Fruit fly (Drosophila melanogaster) S2 (cell line): ENCODE data around the gene SP.

Experiments used
- CG8478 ChIP-seq: fragments of >200 bp; optimal IDR thresholded peaks from 2 replicates; lab custom pipeline; 2018
- CTCF ChIP-seq, 2 experiments: fragments of >200 bp; optimal IDR thresholded peaks; 2 replicates each; lab custom pipeline; 2018

DNA sequence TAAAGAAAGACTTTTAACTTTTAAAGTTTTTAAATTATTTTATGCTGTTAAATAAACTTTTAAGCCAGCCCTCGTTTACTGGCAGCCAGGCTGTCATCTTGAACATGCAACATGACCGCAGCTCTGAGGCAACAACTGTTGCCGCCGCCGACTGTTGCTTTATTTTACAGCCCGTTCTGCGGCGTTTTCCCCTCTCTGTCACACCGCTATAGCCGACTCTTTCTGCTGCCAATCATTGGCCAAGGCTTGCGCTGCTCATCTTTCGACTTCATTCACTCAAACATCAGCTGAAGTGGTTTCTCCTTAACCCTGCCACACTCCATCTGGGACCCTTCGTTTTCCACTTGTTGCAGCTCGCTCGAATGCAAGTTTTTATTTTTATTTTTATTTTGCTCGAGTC is 45.3 kb upstream of the SP start:
- TF ChIP-seq CG8478 (lab: Kevin White, UChicago) (no peak), CTCF (optimal IDR thresholded peaks at IDR 0.05; lab: Kevin White, UChicago) (no peak)
